Fruit fly (Drosophila melanogaster) whole organism, wandering third instar larva: ENCODE data around the gene Tmtc1.

Source experiments
- Abd-B ChIP-seq: fragments of >200 bp; optimal IDR thresholded peaks from 2 replicates; lab custom pipeline; 2017; ENCODE audit warnings: missing biosample characterization, missing genetic modification characterization
- CG32264 ChIP-seq: fragments of 200-800 bp; sonication (Bioruptor generic); optimal IDR thresholded peaks from 2 replicates; lab custom pipeline; 2016; ENCODE audit warnings: missing biosample characterization, missing genetic modification characterization
- CG9705 ChIP-seq: fragments of 200-800 bp; sonication (Bioruptor generic); optimal IDR thresholded peaks from 2 replicates; lab custom pipeline; 2018; ENCODE audit warnings: missing biosample characterization, mild to moderate bottlenecking, missing genetic modification characterization
- CrebA ChIP-seq: fragments of 200-800 bp; sonication (Bioruptor generic); optimal IDR thresholded peaks from 2 replicates; lab custom pipeline; 2016; ENCODE audit warnings: missing biosample characterization, mild to moderate bottlenecking, missing genetic modification characterization, borderline replicate concordance
- Dfd ChIP-seq: fragments of >200 bp; optimal IDR thresholded peaks from 2 replicates; lab custom pipeline; 2017; ENCODE audit warnings: missing biosample characterization, missing genetic modification characterization
- Dif ChIP-seq: fragments of 200-275, 200-300 bp; sonication (Bioruptor generic); optimal IDR thresholded peaks from 2 replicates; lab custom pipeline; 2018; ENCODE audit warnings: missing biosample characterization, missing genetic modification characterization; ENCODE audit not compliant: partially characterized antibody
- GATAd ChIP-seq: sonication (Bioruptor generic); optimal IDR thresholded peaks from 2 replicates; lab custom pipeline; 2016; ENCODE audit warnings: missing biosample characterization, missing genetic modification characterization
- HLH106 ChIP-seq: fragments of 200-800 bp; optimal IDR thresholded peaks from 3 replicates; lab custom pipeline; 2019; ENCODE audit warnings: missing biosample characterization, mild to moderate bottlenecking, missing genetic modification characterization, moderate library complexity
- Hnf4 ChIP-seq: fragments of 200-800 bp; sonication (Bioruptor generic); optimal IDR thresholded peaks from 2 replicates; lab custom pipeline; 2016; ENCODE audit warnings: missing biosample characterization, mild to moderate bottlenecking, missing genetic modification characterization
- Hr78 ChIP-seq: fragments of >200 bp; optimal IDR thresholded peaks from 2 replicates; lab custom pipeline; 2017; ENCODE audit warnings: missing biosample characterization, missing genetic modification characterization
- Hr83 ChIP-seq: fragments of 200-300 bp; sonication (Bioruptor generic); optimal IDR thresholded peaks from 2 replicates; lab custom pipeline; 2016; ENCODE audit warnings: missing biosample characterization, mild to moderate bottlenecking, missing genetic modification characterization, moderate library complexity; ENCODE audit not compliant: poor library complexity, severe bottlenecking
- Jra ChIP-seq: sonication (Bioruptor generic); optimal IDR thresholded peaks from 2 replicates; lab custom pipeline; 2016; ENCODE audit warnings: missing biosample characterization, missing genetic modification characterization
- Myc ChIP-seq: fragments of >200 bp; optimal IDR thresholded peaks from 2 replicates; lab custom pipeline; 2017
- N ChIP-seq: fragments of >200 bp; optimal IDR thresholded peaks from 2 replicates; lab custom pipeline; 2018; ENCODE audit warnings: missing biosample characterization, missing external identifiers, missing genetic modification characterization
- Rel ChIP-seq, 2 experiments: fragments of 200-800 bp; sonication (Bioruptor generic) in 1 of 2; optimal IDR thresholded peaks; 2 replicates in 1 of 2; 3 replicates in 1 of 2; lab custom pipeline; 2016 to 2019; ENCODE audit warnings: mild to moderate bottlenecking in 2 of 2, missing biosample characterization in 2 of 2, missing genetic modification characterization in 2 of 2, moderate library complexity in 1 of 2
- Sp1 ChIP-seq: fragments of 200-800 bp; sonication (Bioruptor generic); optimal IDR thresholded peaks from 3 replicates; lab custom pipeline; 2019; ENCODE audit warnings: missing biosample characterization, mild to moderate bottlenecking, missing genetic modification characterization, moderate library complexity
- Vsx2 ChIP-seq: fragments of 200-300, 225-300 bp; sonication (Bioruptor generic); optimal IDR thresholded peaks from 2 replicates; lab custom pipeline; 2018; ENCODE audit warnings: missing biosample characterization, missing genetic modification characterization; ENCODE audit not compliant: partially characterized antibody
- brk ChIP-seq: fragments of 200-800 bp; sonication (Bioruptor generic); optimal IDR thresholded peaks from 2 replicates; lab custom pipeline; 2016; ENCODE audit warnings: missing biosample characterization, mild to moderate bottlenecking, missing genetic modification characterization
- dl ChIP-seq, 2 experiments: fragments of 175-275, 200-275 bp in 1 of 2; fragments of 200-275 bp in 1 of 2; sonication (Bioruptor generic); optimal IDR thresholded peaks; lab custom pipeline; 2018; ENCODE audit warnings: mild to moderate bottlenecking in 2 of 2, missing biosample characterization in 2 of 2, missing genetic modification characterization in 2 of 2, moderate library complexity in 2 of 2; ENCODE audit not compliant: partially characterized antibody in 2 of 2, insufficient read depth in 1 of 2
- dmrt93B ChIP-seq: fragments of 200-800 bp; sonication (Bioruptor generic); optimal IDR thresholded peaks from 2 replicates; lab custom pipeline; 2018; ENCODE audit warnings: missing biosample characterization, mild to moderate bottlenecking, missing genetic modification characterization
- dsf ChIP-seq: sonication (Bioruptor generic); optimal IDR thresholded peaks from 2 replicates; lab custom pipeline; 2016; ENCODE audit warnings: missing biosample characterization, missing genetic modification characterization, borderline replicate concordance
- ey ChIP-seq: fragments of 200-800 bp; sonication (Bioruptor generic); optimal IDR thresholded peaks from 2 replicates; lab custom pipeline; 2016; ENCODE audit warnings: missing biosample characterization, missing genetic modification characterization
- foxo ChIP-seq, 2 experiments: fragments of 200-800 bp; sonication (Bioruptor generic); optimal IDR thresholded peaks; 2 replicates in 1 of 2; 3 replicates in 1 of 2; lab custom pipeline; 2016 to 2017; ENCODE audit warnings: missing biosample characterization in 2 of 2, missing genetic modification characterization in 2 of 2
- fru ChIP-seq: fragments of 200-800 bp; sonication (Bioruptor generic); optimal IDR thresholded peaks from 3 replicates; lab custom pipeline; 2016; ENCODE audit warnings: missing biosample characterization, mild to moderate bottlenecking, missing genetic modification characterization
- h ChIP-seq: fragments of 200-800 bp; sonication (Bioruptor generic); optimal IDR thresholded peaks from 3 replicates; lab custom pipeline; 2016; ENCODE audit warnings: missing biosample characterization, mild to moderate bottlenecking, missing genetic modification characterization
- jim ChIP-seq: fragments of 175-275, 200-325 bp; sonication (Bioruptor generic); optimal IDR thresholded peaks from 2 replicates; lab custom pipeline; 2016; ENCODE audit warnings: missing biosample characterization, mild to moderate bottlenecking, missing genetic modification characterization
- lola ChIP-seq: fragments of >200 bp; optimal IDR thresholded peaks from 2 replicates; lab custom pipeline; 2017; ENCODE audit warnings: missing biosample characterization, missing genetic modification characterization
- pan ChIP-seq: fragments of >200 bp; optimal IDR thresholded peaks from 2 replicates; lab custom pipeline; 2017
- psq ChIP-seq: fragments of 200-800 bp; sonication (Bioruptor generic); optimal IDR thresholded peaks from 3 replicates; lab custom pipeline; 2017; ENCODE audit warnings: missing biosample characterization, mild to moderate bottlenecking, missing genetic modification characterization, moderate library complexity
- rgr ChIP-seq: fragments of 200-800 bp; sonication (Bioruptor generic); optimal IDR thresholded peaks from 3 replicates; lab custom pipeline; 2016; ENCODE audit warnings: missing biosample characterization, mild to moderate bottlenecking, missing genetic modification characterization
- sage ChIP-seq: fragments of 200-800 bp; sonication (Bioruptor generic); optimal IDR thresholded peaks from 2 replicates; lab custom pipeline; 2016; ENCODE audit warnings: missing biosample characterization, mild to moderate bottlenecking, missing genetic modification characterization
- sv ChIP-seq: fragments of 200-800 bp; sonication (Bioruptor generic); optimal IDR thresholded peaks from 3 replicates; lab custom pipeline; 2016; ENCODE audit warnings: missing biosample characterization, missing genetic modification characterization
- tai ChIP-seq: sonication (Bioruptor generic); optimal IDR thresholded peaks from 2 replicates; lab custom pipeline; 2016; ENCODE audit warnings: missing biosample characterization, missing genetic modification characterization

The Tmtc1 gene

dm6 chr2L:2720368-2720767 is 42.8 kb downstream of the Tmtc1 start:
- TF ChIP-seq Rel (GFP tag; optimal IDR thresholded peaks at IDR 0.05; lab: Kevin White, UChicago) = no peak
- TF ChIP-seq Rel (tag; optimal IDR thresholded peaks at IDR 0.05; lab: Kevin White, UChicago) = no peak
- no peak for TF ChIP-seq rgr
- no peak for TF ChIP-seq psq
- peak; percentile 6 for TF ChIP-seq h (GFP tag; lab: Kevin White, UChicago)

DNA sequence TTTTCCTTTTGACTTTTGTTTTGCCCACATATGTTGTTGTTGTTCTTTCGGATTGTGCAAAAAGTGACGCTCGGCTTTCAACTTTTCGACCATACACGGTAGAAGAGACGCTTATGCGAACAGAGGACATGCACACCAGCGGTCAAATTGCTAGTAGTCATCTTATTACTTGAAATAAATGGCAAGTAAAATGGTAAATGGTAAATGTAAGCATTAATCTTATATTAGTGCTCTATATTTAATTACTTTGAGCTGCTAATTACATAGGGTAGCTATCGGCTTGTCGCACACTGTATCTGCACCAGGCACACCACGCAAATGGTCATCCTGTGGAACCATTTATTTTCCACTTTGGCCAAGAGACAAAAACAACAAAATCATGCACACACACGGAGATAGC is 43.8 kb downstream of the Tmtc1 start:
- TF ChIP-seq fru (GFP tag; lab: Kevin White, UChicago) = peak; percentile 4
- TF ChIP-seq dmrt93B (GFP tag; lab: Kevin White, UChicago) = no peak
- TF ChIP-seq, all 38 proteins: peak for 1

dm6 chr2L:2723100-2723499 is 45.6 kb downstream of the Tmtc1 start:
- TF ChIP-seq dmrt93B (GFP tag; lab: Kevin White, UChicago) = no peak
- no peak for TF ChIP-seq Hr78

dm6 chr2L:2724459-2724858 is 46.9 kb downstream of the Tmtc1 start:
- TF ChIP-seq psq (no peak), Myc (peak; percentile 54), Jra (GFP tag; lab: Kevin White, UChicago) (no peak)
- TF ChIP-seq, all 38 proteins: peak for 1

DNA sequence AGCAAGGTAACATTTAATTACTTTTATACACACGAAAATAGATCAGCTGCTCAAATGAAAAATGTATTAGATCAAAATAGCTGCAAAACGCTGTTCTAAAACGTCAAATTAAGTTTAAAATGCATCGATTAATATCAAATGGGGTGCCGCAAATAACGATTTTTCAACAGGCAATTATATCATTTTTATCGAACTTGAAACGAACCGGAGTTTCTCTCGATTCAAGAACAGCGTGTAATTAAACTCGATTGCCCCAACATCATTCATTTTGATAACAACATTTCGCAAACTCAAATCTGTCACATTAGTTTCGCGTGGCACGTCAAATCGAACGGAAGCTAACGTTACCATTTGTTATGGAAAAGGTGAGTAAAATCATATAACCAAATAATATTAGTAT is 47.8 kb downstream of the Tmtc1 start, which contains the start of gene CG31689:
Gene CG31689, plus strand, starts transcription at position 301 of the 400 bp plus-strand sequence.
- no peak for TF ChIP-seq Hnf4
- TF ChIP-seq psq = no peak
- TF ChIP-seq Dif = no peak
- TF ChIP-seq jim = no peak
- no peak for TF ChIP-seq brk (GFP tag; lab: Kevin White, UChicago)
- no peak for TF ChIP-seq pan (lab: Kevin White, UChicago)
- no peak for TF ChIP-seq CrebA

dm6 chr2L:2727364-2727763 is 49.8 kb downstream of the Tmtc1 start:
- TF ChIP-seq fru (GFP tag; lab: Kevin White, UChicago) = no peak
- no peak for TF ChIP-seq Hr83
- TF ChIP-seq lola (GFP tag; lab: Kevin White, UChicago) = no peak
- TF ChIP-seq N (GFP tag; lab: Kevin White, UChicago) = no peak
- no peak for TF ChIP-seq Dif
- no peak for TF ChIP-seq dl (GFP tag; optimal IDR thresholded peaks at IDR 0.05; lab: Kevin White, UChicago; ENCODE audit: insufficient read depth in 1 of 2, partially characterized antibody in 2 of 2)
- TF ChIP-seq ey (GFP tag; lab: Kevin White, UChicago) = no peak
- TF ChIP-seq rgr = no peak
- TF ChIP-seq dsf (GFP tag; lab: Kevin White, UChicago) = no peak

- TF ChIP-seq Hr83 (no peak), brk (GFP tag; lab: Kevin White, UChicago) (no peak)
Observed at dm6 chr2L:2727812-2728211, 50.3 kb downstream of the Tmtc1 start.

- TF ChIP-seq brk (GFP tag; lab: Kevin White, UChicago) = no peak
- no peak for TF ChIP-seq Rel (GFP tag; optimal IDR thresholded peaks at IDR 0.05; lab: Kevin White, UChicago)
- no peak for TF ChIP-seq Rel (tag; optimal IDR thresholded peaks at IDR 0.05; lab: Kevin White, UChicago)
- no peak for TF ChIP-seq Sp1 (GFP tag; lab: Kevin White, UChicago)
- no peak for TF ChIP-seq h (GFP tag; lab: Kevin White, UChicago)
- TF ChIP-seq Dfd (GFP tag; lab: Kevin White, UChicago) = no peak
- no peak for TF ChIP-seq sv (GFP tag; lab: Kevin White, UChicago)
- no peak for TF ChIP-seq CG9705 (GFP tag; lab: Kevin White, UChicago)
- no peak for TF ChIP-seq sage (GFP tag; lab: Kevin White, UChicago)
- no peak for TF ChIP-seq HLH106 (tag; lab: Kevin White, UChicago)
- TF ChIP-seq GATAd (GFP tag; lab: Kevin White, UChicago) = no peak
- no peak for TF ChIP-seq Abd-B (GFP tag; lab: Kevin White, UChicago)
- no peak for TF ChIP-seq tai
- TF ChIP-seq dmrt93B (GFP tag; lab: Kevin White, UChicago) = no peak
- TF ChIP-seq Dif = no peak
- TF ChIP-seq pan (lab: Kevin White, UChicago) = no peak
- TF ChIP-seq Vsx2 (GFP tag; lab: Kevin White, UChicago) = no peak
- no peak for TF ChIP-seq Myc
- TF ChIP-seq foxo (GFP tag; optimal IDR thresholded peaks at IDR 0.05; lab: Kevin White, UChicago) = no peak
- no peak for TF ChIP-seq CG32264 (GFP tag; lab: Kevin White, UChicago)
- TF ChIP-seq Jra (GFP tag; lab: Kevin White, UChicago) = no peak
Observed at dm6 chr2L:2728577-2728976, 51.0 kb downstream of the Tmtc1 start.
